Fruit fly (Drosophila melanogaster) ovary, adult (tissue): ENCODE results near the gene kuk.

Source experiments
- CG17801 ChIP-seq: fragments of 200-800 bp; optimal IDR thresholded peaks from 2 replicates; lab custom pipeline; 2019; ENCODE audit warnings: missing biosample characterization, mild to moderate bottlenecking, missing genetic modification characterization, moderate library complexity; ENCODE audit not compliant: partially characterized antibody

Gene kuk

dm6 chr3R:17122796-17123504 lies 42.9 kb downstream of the kuk start:
- no peak for TF ChIP-seq CG17801 (GFP tag; lab: Kevin White, UChicago)

dm6 chr3R:17124177-17124576 lies 44.1 kb downstream of the kuk start, which contains the start of gene CG45079:
CG45079 (plus strand) TSS chr3R:17124477.
- no peak for TF ChIP-seq CG17801 (GFP tag; lab: Kevin White, UChicago)

dm6 chr3R:17125339-17126044 lies 45.4 kb downstream of the kuk start, which contains the start of gene cher:
cher (minus strand) TSS chr3R:17125389.
- no peak for TF ChIP-seq CG17801 (GFP tag; lab: Kevin White, UChicago)

- TF ChIP-seq CG17801 (GFP tag; lab: Kevin White, UChicago), result no peak
Measured at dm6 chr3R:17126838-17127237, 46.8 kb downstream of the kuk start, which contains the start of the genes CG17477 and CG31269. CG17477 (minus strand) TSS chr3R:17126938. CG31269 (plus strand) TSS chr3R:17127126.

dm6 chr3R:17127912-17128311 lies 47.9 kb downstream of the kuk start, which contains the start of gene CG31265:
CG31265 (plus strand) TSS chr3R:17128212.
- no peak for TF ChIP-seq CG17801 (GFP tag; lab: Kevin White, UChicago)

- no peak for TF ChIP-seq CG17801 (GFP tag; lab: Kevin White, UChicago)
Measured at dm6 chr3R:17130326-17130725, 50.3 kb downstream of the kuk start, which contains the start of gene CG17475. CG17475 (minus strand) TSS chr3R:17130426.

dm6 chr3R:17132098-17132712 lies 52.2 kb downstream of the kuk start, which contains the start of the genes CG4053 and CG31266:
CG4053 (minus strand) TSS chr3R:17132198.
CG31266 (plus strand) TSS chr3R:17132662.
- no peak for TF ChIP-seq CG17801 (GFP tag; lab: Kevin White, UChicago)

- no peak for TF ChIP-seq CG17801 (GFP tag; lab: Kevin White, UChicago)
Measured at dm6 chr3R:17133897-17134296, 53.9 kb downstream of the kuk start, which contains the start of gene CG31267. CG31267 (plus strand) TSS chr3R:17134197.
